Worm (Caenorhabditis elegans) whole organism, midembryonic: ENCODE results near the gene T19C9.10.

ENCODE experiments used
- flt-1 ChIP-seq: fragments of 200-800 bp; sonication (Bioruptor generic); IDR thresholded peaks from 2 replicates; pipeline ENCODE4 v1.3.6; 2022; ENCODE audit warnings: missing genetic modification characterization, missing compliant biosample characterization
- med-1 ChIP-seq: sonication (generic microtip); optimal IDR thresholded peaks from 2 replicates; lab custom pipeline; 2017; ENCODE audit warnings: missing genetic modification characterization, mild to moderate bottlenecking, missing compliant biosample characterization, antibody characterized with exemption, missing genetic modification reagents; ENCODE audit not compliant: insufficient read depth
- ref-1 ChIP-seq: fragments of 200-800 bp; sonication (Bioruptor generic); conservative IDR thresholded peaks from 2 replicates; pipeline ENCODE4 v1.3.6; 2022; ENCODE audit warnings: missing genetic modification reagents, missing genetic modification characterization, missing compliant biosample characterization
- tab-1 ChIP-seq: fragments of 200-800 bp; sonication (Bioruptor generic); IDR thresholded peaks from 2 replicates; pipeline ENCODE4 v1.3.6; 2022; ENCODE audit warnings: missing genetic modification characterization, missing compliant biosample characterization
- ztf-23 ChIP-seq: fragments of 200-800 bp; sonication (Bioruptor generic); IDR thresholded peaks from 2 replicates; pipeline ENCODE4 v1.3.6; 2022; ENCODE audit warnings: missing genetic modification reagents, missing genetic modification characterization, missing compliant biosample characterization

ce11 chrV:17242552-17242951, 6.2 kb downstream of the T19C9.10 start, which contains the start of gene Y68A4B.3:
- no peak for TF ChIP-seq flt-1 (GFP tag; lab: Robert Waterston, UW)
- TF ChIP-seq tab-1 (GFP tag; lab: Robert Waterston, UW), result no peak
- no peak for TF ChIP-seq ztf-23
- TF ChIP-seq ref-1, result no peak
- no peak for TF ChIP-seq med-1 (GFP tag; lab: Kevin White, UChicago)
